Fruit fly (Drosophila melanogaster) whole organism, prepupa: Measurements from ENCODE around the gene CG15142.

Experiments
- CG10669 ChIP-seq: fragments of 200-800 bp; sonication (Bioruptor generic); optimal IDR thresholded peaks from 3 replicates; lab custom pipeline; 2018; ENCODE audit warnings: missing biosample characterization, mild to moderate bottlenecking, missing genetic modification characterization, moderate library complexity
- CG11762 ChIP-seq: fragments of 200-800 bp; sonication (Bioruptor generic); optimal IDR thresholded peaks from 3 replicates; lab custom pipeline; 2016; ENCODE audit warnings: missing biosample characterization, missing genetic modification characterization; ENCODE audit not compliant: insufficient read depth
- CG15336 ChIP-seq: fragments of 200-800 bp; sonication (Bioruptor generic); IDR thresholded peaks from 2 replicates; pipeline ENCODE4 v1.3.6; 2022; ENCODE audit warnings: missing biosample characterization, missing genetic modification characterization
- CG31627 ChIP-seq: fragments of 200-800 bp; sonication (Bioruptor generic); optimal IDR thresholded peaks from 3 replicates; lab custom pipeline; 2016; ENCODE audit warnings: missing biosample characterization, missing genetic modification characterization
- CG32006 ChIP-seq: fragments of 200-800 bp; sonication (Bioruptor generic); optimal IDR thresholded peaks from 3 replicates; lab custom pipeline; 2017; ENCODE audit warnings: missing biosample characterization, mild to moderate bottlenecking, missing genetic modification characterization
- CG6276 ChIP-seq: fragments of 200-800 bp; sonication (Bioruptor generic); optimal IDR thresholded peaks from 2 replicates; lab custom pipeline; 2017; ENCODE audit warnings: missing biosample characterization, mild to moderate bottlenecking, missing genetic modification characterization
- Eip78C ChIP-seq: fragments of 200-800 bp; sonication (Bioruptor generic); peaks from one replicate; lab custom pipeline; 2016; ENCODE audit warnings: missing biosample characterization, missing genetic modification characterization
- Hr39 ChIP-seq: fragments of 200-800 bp; sonication (Bioruptor generic); optimal IDR thresholded peaks from 2 replicates; lab custom pipeline; 2016; ENCODE audit warnings: missing biosample characterization, missing genetic modification characterization
- Hr4 ChIP-seq: fragments of 200-800 bp; sonication (Bioruptor generic); optimal IDR thresholded peaks from 3 replicates; lab custom pipeline; 2016; ENCODE audit warnings: missing biosample characterization, missing genetic modification characterization
- Lpt ChIP-seq: fragments of 200-800 bp; sonication (Bioruptor generic); optimal IDR thresholded peaks from 3 replicates; lab custom pipeline; 2016; ENCODE audit warnings: missing biosample characterization, missing genetic modification characterization
- fkh ChIP-seq: fragments of 200-800 bp; sonication (Bioruptor generic); optimal IDR thresholded peaks from 3 replicates; lab custom pipeline; 2017; ENCODE audit warnings: missing biosample characterization, mild to moderate bottlenecking, missing genetic modification characterization, moderate library complexity
- net ChIP-seq: fragments of 200-800 bp; sonication (Bioruptor generic); optimal IDR thresholded peaks from 3 replicates; lab custom pipeline; 2016; ENCODE audit warnings: missing biosample characterization, missing genetic modification characterization
- svp ChIP-seq: fragments of 200-800 bp; sonication (Bioruptor generic); peaks from one replicate; lab custom pipeline; 2016; ENCODE audit warnings: missing biosample characterization, missing genetic modification characterization
- vri ChIP-seq: fragments of 200-800 bp; sonication (Bioruptor generic); optimal IDR thresholded peaks from 3 replicates; lab custom pipeline; 2016; ENCODE audit warnings: missing biosample characterization, mild to moderate bottlenecking, missing genetic modification characterization

CG15142 gene

DNA sequence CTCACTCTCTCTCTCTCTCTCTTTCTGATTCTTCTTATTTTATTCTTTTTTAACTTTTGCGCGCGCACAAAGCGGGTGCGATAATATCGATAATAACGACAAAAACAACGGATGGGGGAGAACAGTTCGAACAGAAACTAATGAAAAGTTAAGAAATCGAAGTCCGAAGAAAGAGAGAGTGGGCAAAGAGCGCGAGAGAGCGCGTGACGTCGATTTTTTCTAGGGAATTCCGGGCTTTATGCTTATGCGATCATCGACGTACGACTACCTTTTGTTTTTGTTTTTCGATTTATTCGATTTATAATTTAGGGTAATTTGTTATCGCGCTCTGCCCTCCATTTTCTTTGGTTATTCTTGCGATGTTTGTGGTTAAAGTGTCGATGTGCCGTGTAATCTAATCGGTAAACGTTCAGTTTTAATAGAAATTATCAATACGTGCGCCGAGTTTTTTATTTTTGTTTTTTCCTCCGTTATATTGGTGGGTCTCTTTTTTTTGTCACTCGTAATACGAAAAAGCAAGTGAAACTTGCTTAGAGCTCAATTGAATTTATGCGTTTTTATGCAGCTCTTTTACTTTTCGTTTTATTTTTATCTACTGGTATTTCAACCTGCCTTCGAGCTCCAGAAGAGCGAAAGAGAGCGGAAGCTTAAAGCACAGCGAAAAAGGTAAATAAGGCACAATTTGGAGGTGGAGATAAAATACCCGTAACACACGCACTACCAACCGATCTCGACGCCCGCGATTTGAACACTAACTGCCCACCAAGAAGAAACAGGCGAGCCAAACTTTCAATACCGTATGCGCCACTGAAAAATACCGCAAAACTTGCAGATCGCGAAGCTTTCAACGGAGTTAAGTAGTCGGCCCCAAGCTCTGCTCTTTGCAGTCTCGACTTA lies 48.8 kb downstream of the CG15142 start, which contains the start of gene dl (continued):
- peak; percentile 35 for TF ChIP-seq Hr39
- no peak for TF ChIP-seq CG31627 (GFP tag; lab: Kevin White, UChicago)
- peak; percentile 70 for TF ChIP-seq CG15336 (GFP tag; lab: Robert Waterston, UW)
- TF ChIP-seq CG32006: peak; percentile 91
- peak; percentile 89 for TF ChIP-seq Eip78C (GFP tag; lab: Kevin White, UChicago)
- peak; percentile 75 for TF ChIP-seq CG6276 (GFP tag; lab: Kevin White, UChicago)
- peak; percentile 53 for TF ChIP-seq Lpt (GFP tag; lab: Kevin White, UChicago)
- peak; percentile 33 for TF ChIP-seq CG11762 (GFP tag; lab: Kevin White, UChicago)
- TF ChIP-seq svp (GFP tag; lab: Kevin White, UChicago): peak; percentile 78
- TF ChIP-seq CG10669 (GFP tag; lab: Kevin White, UChicago): peak; percentile 26
- TF ChIP-seq net (GFP tag; lab: Kevin White, UChicago): peak; percentile 65

DNA sequence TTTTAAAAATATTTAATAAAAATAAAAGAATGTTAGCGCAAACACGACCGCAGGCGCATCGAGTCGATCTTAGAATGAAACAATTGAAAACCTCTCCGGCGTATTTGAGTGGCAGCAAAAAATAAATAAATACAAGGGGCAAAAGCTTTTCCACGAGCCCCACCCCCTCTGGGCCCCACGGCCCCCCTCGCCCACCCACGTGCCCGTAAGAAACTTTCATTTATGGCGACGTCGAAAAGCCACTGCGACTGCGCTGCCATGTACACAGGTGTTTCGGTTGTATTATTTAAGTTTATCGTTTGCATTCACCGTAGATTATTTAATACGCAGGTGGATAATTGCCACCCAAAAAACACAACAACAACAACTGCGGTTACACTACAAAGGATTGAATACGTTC lies 50.2 kb downstream of the CG15142 start:
- TF ChIP-seq fkh (GFP tag; lab: Kevin White, UChicago) (peak; percentile 74), Hr4 (GFP tag; lab: Kevin White, UChicago) (no peak), vri (GFP tag; lab: Kevin White, UChicago) (peak; percentile 30), CG15336 (GFP tag; lab: Robert Waterston, UW) (0 out of 2 replicates have a peak, but pooled peaks have one; percentile 9)
- TF ChIP-seq, all 60 proteins: peak for 3
